Worm (Caenorhabditis elegans): ENCODE data around the gene srw-16.

DNA sequence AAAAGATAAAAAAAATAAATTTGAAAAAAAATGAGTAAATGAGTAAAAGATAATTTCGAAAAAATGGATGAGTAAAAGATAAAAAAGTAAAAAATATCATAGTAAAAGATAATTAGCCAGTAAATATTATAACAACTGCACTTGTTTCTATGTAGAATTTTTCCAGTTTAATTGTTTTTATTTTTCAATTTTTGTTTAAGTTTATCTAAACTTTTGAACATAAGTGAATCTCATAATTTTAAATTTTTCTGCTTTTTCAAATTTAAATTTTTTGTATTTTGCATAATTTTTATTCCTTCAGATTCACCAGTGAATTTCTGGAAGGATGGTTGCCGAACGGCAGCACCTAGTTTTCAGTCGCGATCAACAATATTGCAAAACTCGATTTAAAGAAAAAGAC lies 33.4 kb downstream of the srw-16 start, which contains the start of gene chil-12:
- TF ChIP-seq jun-1 (tag; optimal IDR thresholded peaks at IDR 0.05), result no peak
- TF ChIP-seq nhr-76 (tag; optimal IDR thresholded peaks at IDR 0.05), result no peak
- no peak for TF ChIP-seq fkh-10 (GFP tag; optimal IDR thresholded peaks at IDR 0.05)
